Comparison of ENCODE assay signal across 4 worm cellular contexts in genomic region chrX:2552210-2552674, ce11.
TF ChIP-seq lines count a peak whose summit lies in the region.

aat-3 (plus strand) TSS chrX:2552260.

TF ChIP-seq in whole organism, L2 larva, 48 proteins besides CTCF, POLR2A, EP300 and RAD21 (continues in another document):
- TF ChIP-seq elt-1 (tag; optimal IDR thresholded peaks at IDR 0.05; lab: Kevin White, UChicago), result no peak
- TF ChIP-seq unc-62 (GFP tag; optimal IDR thresholded peaks at IDR 0.05; lab: Kevin White, UChicago), result no peak
- no peak for TF ChIP-seq R02D3.7 (tag; optimal IDR thresholded peaks at IDR 0.05; lab: Kevin White, UChicago)
- no peak for TF ChIP-seq peb-1 (tag; optimal IDR thresholded peaks at IDR 0.05; lab: Kevin White, UChicago)
- TF ChIP-seq sma-3 (GFP tag; optimal IDR thresholded peaks at IDR 0.05; lab: Kevin White, UChicago), result no peak
- no peak for TF ChIP-seq snpc-4 (tag; optimal IDR thresholded peaks at IDR 0.05; lab: Kevin White, UChicago)
- TF ChIP-seq nhr-11 (tag; optimal IDR thresholded peaks at IDR 0.05; lab: Kevin White, UChicago), result no peak
- no peak for TF ChIP-seq Y55F3AM.14 (GFP tag; optimal IDR thresholded peaks at IDR 0.05; lab: Kevin White, UChicago)
- no peak for TF ChIP-seq nhr-10 (tag; optimal IDR thresholded peaks at IDR 0.05; lab: Kevin White, UChicago)
- TF ChIP-seq fos-1 (tag; optimal IDR thresholded peaks at IDR 0.05; lab: Kevin White, UChicago), result no peak
- no peak for TF ChIP-seq mdl-1 (tag; optimal IDR thresholded peaks at IDR 0.05; lab: Kevin White, UChicago)
- TF ChIP-seq F13H6.1 (tag; optimal IDR thresholded peaks at IDR 0.05; lab: Kevin White, UChicago), result peak; percentile 8
- peak; percentile 28 for TF ChIP-seq nhr-25 (tag; optimal IDR thresholded peaks at IDR 0.05; lab: Kevin White, UChicago)
- no peak for TF ChIP-seq lin-39 (tag; optimal IDR thresholded peaks at IDR 0.05; lab: Kevin White, UChicago)
- no peak for TF ChIP-seq nhr-237 (tag; optimal IDR thresholded peaks at IDR 0.05; lab: Kevin White, UChicago)
- TF ChIP-seq sem-4 (tag; optimal IDR thresholded peaks at IDR 0.05; lab: Kevin White, UChicago), result no peak
- TF ChIP-seq mbf-1 (tag; optimal IDR thresholded peaks at IDR 0.05; lab: Kevin White, UChicago), result no peak
- TF ChIP-seq nhr-129 (tag; optimal IDR thresholded peaks at IDR 0.05; lab: Kevin White, UChicago), result peak; percentile 15
- no peak for TF ChIP-seq alr-1 (tag; optimal IDR thresholded peaks at IDR 0.05; lab: Kevin White, UChicago)
- no peak for TF ChIP-seq ama-1 (optimal IDR thresholded peaks at IDR 0.05; lab: Kevin White, UChicago)
- no peak for TF ChIP-seq elt-3 (tag; optimal IDR thresholded peaks at IDR 0.05; lab: Kevin White, UChicago)
- TF ChIP-seq sma-9 (GFP tag; optimal IDR thresholded peaks at IDR 0.05; lab: Kevin White, UChicago), result no peak
- TF ChIP-seq sma-9 (tag; optimal IDR thresholded peaks at IDR 0.05; lab: Kevin White, UChicago), result no peak
- TF ChIP-seq blmp-1 (tag; optimal IDR thresholded peaks at IDR 0.05; lab: Kevin White, UChicago; ENCODE audit: insufficient read depth), result no peak

TF ChIP-seq in whole organism, L4 larva, 104 proteins besides CTCF, POLR2A, EP300 and RAD21 (continues in another document):
- TF ChIP-seq mep-1 (tag; optimal IDR thresholded peaks at IDR 0.05; lab: Kevin White, UChicago) (no peak), zfp-3 (GFP tag; conservative IDR thresholded peaks at IDR 0.05; lab: Robert Waterston, UW) (no peak), lsy-2 (tag; optimal IDR thresholded peaks at IDR 0.05; lab: Kevin White, UChicago) (no peak), unc-39 (tag; optimal IDR thresholded peaks at IDR 0.05; lab: Kevin White, UChicago) (no peak), sdz-12 (GFP tag; optimal IDR thresholded peaks at IDR 0.05; lab: Kevin White, UChicago) (no peak), aha-1 (tag; lab: Kevin White, UChicago) (peak; percentile 64), nhr-102 (tag; optimal IDR thresholded peaks at IDR 0.05; lab: Kevin White, UChicago) (no peak), nhr-25 (tag; optimal IDR thresholded peaks at IDR 0.05; lab: Kevin White, UChicago; ENCODE audit: borderline replicate concordance, insufficient read depth) (no peak), egl-27 (tag; optimal IDR thresholded peaks at IDR 0.05; lab: Kevin White, UChicago) (no peak), nhr-28 (tag; optimal IDR thresholded peaks at IDR 0.05; lab: Kevin White, UChicago) (peak; percentile 23), mdl-1 (tag; optimal IDR thresholded peaks at IDR 0.05; lab: Kevin White, UChicago) (no peak), Y105C5A.15 (GFP tag; IDR thresholded peaks at IDR 0.05; lab: Robert Waterston, UW) (no peak), daf-19 (GFP tag; conservative IDR thresholded peaks at IDR 0.05; lab: Robert Waterston, UW) (no peak), lir-3 (tag; optimal IDR thresholded peaks at IDR 0.05; lab: Kevin White, UChicago) (no peak), madf-5 (GFP tag; IDR thresholded peaks at IDR 0.05; lab: Robert Waterston, UW) (no peak), nhr-10 (tag; optimal IDR thresholded peaks at IDR 0.05; lab: Kevin White, UChicago) (no peak), unc-62 (GFP tag; optimal IDR thresholded peaks at IDR 0.05 in 1 of 2; lab: Kevin White, UChicago) (peak in 1 of 2 experiments; percentile 69), unc-62 (tag; optimal IDR thresholded peaks at IDR 0.05; lab: Kevin White, UChicago) (no peak), dmd-9 (GFP tag; IDR thresholded peaks at IDR 0.05; lab: Robert Waterston, UW) (no peak), pqm-1 (tag; optimal IDR thresholded peaks at IDR 0.05; lab: Kevin White, UChicago) (no peak), nhr-76 (tag; optimal IDR thresholded peaks at IDR 0.05; lab: Kevin White, UChicago) (no peak), tra-1 (GFP tag; IDR thresholded peaks at IDR 0.05; lab: Robert Waterston, UW) (no peak), rbr-2 (tag; optimal IDR thresholded peaks at IDR 0.05; lab: Kevin White, UChicago) (no peak), hlh-11 (tag; optimal IDR thresholded peaks at IDR 0.05; lab: Kevin White, UChicago) (peak; percentile 2), mes-2 (tag; optimal IDR thresholded peaks at IDR 0.05; lab: Kevin White, UChicago; ENCODE audit: poor library complexity, severe bottlenecking) (peak; percentile 5)

TF ChIP-seq in whole organism, late embryonic, 69 proteins besides CTCF, POLR2A, EP300 and RAD21 (continues in another document):
- TF ChIP-seq npax-4 (tag; optimal IDR thresholded peaks at IDR 0.05; lab: Kevin White, UChicago), result no peak
- no peak for TF ChIP-seq ttx-3 (tag; optimal IDR thresholded peaks at IDR 0.05; lab: Kevin White, UChicago)
- no peak for TF ChIP-seq ceh-14 (tag; optimal IDR thresholded peaks at IDR 0.05; lab: Kevin White, UChicago)
- no peak for TF ChIP-seq dmd-4 (tag; optimal IDR thresholded peaks at IDR 0.05; lab: Kevin White, UChicago; ENCODE audit: borderline replicate concordance)
- peak; percentile 23 for TF ChIP-seq pros-1 (tag; optimal IDR thresholded peaks at IDR 0.05; lab: Kevin White, UChicago)
- peak; percentile 36 for TF ChIP-seq fkh-6 (tag; optimal IDR thresholded peaks at IDR 0.05; lab: Kevin White, UChicago)
- TF ChIP-seq ceh-18 (tag; optimal IDR thresholded peaks at IDR 0.05; lab: Kevin White, UChicago), result no peak
- no peak for TF ChIP-seq ets-4 (tag; optimal IDR thresholded peaks at IDR 0.05; lab: Kevin White, UChicago)
- peak; percentile 17 for TF ChIP-seq tbx-2 (tag; optimal IDR thresholded peaks at IDR 0.05; lab: Kevin White, UChicago)
- no peak for TF ChIP-seq Y22D7AL.16 (tag; optimal IDR thresholded peaks at IDR 0.05; lab: Kevin White, UChicago)
- TF ChIP-seq mec-3 (tag; optimal IDR thresholded peaks at IDR 0.05; lab: Kevin White, UChicago; ENCODE audit: borderline replicate concordance), result no peak
- TF ChIP-seq C38D4.7 (GFP tag; optimal IDR thresholded peaks at IDR 0.05; lab: Kevin White, UChicago), result no peak
- TF ChIP-seq che-1 (tag; optimal IDR thresholded peaks at IDR 0.05; lab: Kevin White, UChicago), result no peak
- peak; percentile 18 for TF ChIP-seq nfya-1 (tag; optimal IDR thresholded peaks at IDR 0.05; lab: Kevin White, UChicago)
- TF ChIP-seq ref-2 (tag; optimal IDR thresholded peaks at IDR 0.05; lab: Kevin White, UChicago), result peak; percentile 34
- TF ChIP-seq C08G9.2 (tag; optimal IDR thresholded peaks at IDR 0.05; lab: Kevin White, UChicago), result no peak
- no peak for TF ChIP-seq unc-42 (tag; optimal IDR thresholded peaks at IDR 0.05; lab: Kevin White, UChicago)
- peak; percentile 1 for TF ChIP-seq rnt-1 (tag; optimal IDR thresholded peaks at IDR 0.05; lab: Kevin White, UChicago)
- no peak for TF ChIP-seq nhr-11 (tag; optimal IDR thresholded peaks at IDR 0.05; lab: Kevin White, UChicago)
- TF ChIP-seq unc-3 (GFP tag; conservative IDR thresholded peaks at IDR 0.05; lab: Robert Waterston, UW), result no peak
- TF ChIP-seq unc-3 (tag; optimal IDR thresholded peaks at IDR 0.05; lab: Kevin White, UChicago), result no peak
- no peak for TF ChIP-seq ztf-16 (tag; optimal IDR thresholded peaks at IDR 0.05; lab: Kevin White, UChicago)
- TF ChIP-seq ceh-19 (GFP tag; optimal IDR thresholded peaks at IDR 0.05; lab: Kevin White, UChicago), result peak; percentile 19
- no peak for TF ChIP-seq ceh-48 (tag; optimal IDR thresholded peaks at IDR 0.05; lab: Kevin White, UChicago)
- no peak for TF ChIP-seq K09A11.1 (tag; optimal IDR thresholded peaks at IDR 0.05; lab: Kevin White, UChicago; ENCODE audit: insufficient read depth)
- TF ChIP-seq ceh-31 (tag; optimal IDR thresholded peaks at IDR 0.05; lab: Kevin White, UChicago), result peak; percentile 42
- peak; percentile 47 for TF ChIP-seq ceh-6 (GFP tag; optimal IDR thresholded peaks at IDR 0.05; lab: Kevin White, UChicago)

TF ChIP-seq in whole organism, mixed stage, embryonic, 35 proteins besides CTCF, POLR2A, EP300 and RAD21 (continues in another document):
- TF ChIP-seq nhr-2 (tag; optimal IDR thresholded peaks at IDR 0.05; lab: Kevin White, UChicago) (peak; percentile 88), zip-8 (tag; optimal IDR thresholded peaks at IDR 0.05; lab: Kevin White, UChicago) (no peak), ham-2 (GFP tag; optimal IDR thresholded peaks at IDR 0.05; lab: Kevin White, UChicago) (no peak), nhr-237 (tag; optimal IDR thresholded peaks at IDR 0.05; lab: Kevin White, UChicago) (no peak), elt-1 (tag; optimal IDR thresholded peaks at IDR 0.05; lab: Kevin White, UChicago; ENCODE audit: borderline replicate concordance, insufficient read depth) (no peak), pha-4 (tag; optimal IDR thresholded peaks at IDR 0.05; lab: Kevin White, UChicago) (no peak), tbx-8 (GFP tag; optimal IDR thresholded peaks at IDR 0.05; lab: Kevin White, UChicago) (no peak), mls-2 (tag; optimal IDR thresholded peaks at IDR 0.05; lab: Kevin White, UChicago) (peak; percentile 71), bed-3 (GFP tag; optimal IDR thresholded peaks at IDR 0.05; lab: Kevin White, UChicago) (no peak), nhr-76 (tag; optimal IDR thresholded peaks at IDR 0.05; lab: Kevin White, UChicago) (no peak), flh-1 (GFP tag; optimal IDR thresholded peaks at IDR 0.05; lab: Kevin White, UChicago) (no peak), sptf-1 (tag; optimal IDR thresholded peaks at IDR 0.05; lab: Kevin White, UChicago) (peak; percentile 40), blmp-1 (tag; optimal IDR thresholded peaks at IDR 0.05; lab: Kevin White, UChicago) (no peak), hlh-1 (tag; optimal IDR thresholded peaks at IDR 0.05; lab: Kevin White, UChicago) (no peak), mep-1 (tag; optimal IDR thresholded peaks at IDR 0.05; lab: Kevin White, UChicago) (peak; percentile 16), cnd-1 (tag; optimal IDR thresholded peaks at IDR 0.05; lab: Kevin White, UChicago) (peak; percentile 10), unc-120 (tag; optimal IDR thresholded peaks at IDR 0.05; lab: Kevin White, UChicago; ENCODE audit: poor library complexity, severe bottlenecking) (peak; percentile 8), nhr-28 (tag; optimal IDR thresholded peaks at IDR 0.05; lab: Kevin White, UChicago) (no peak), lin-13 (tag; optimal IDR thresholded peaks at IDR 0.05; lab: Kevin White, UChicago) (no peak), M03D4.4 (tag; optimal IDR thresholded peaks at IDR 0.05; lab: Kevin White, UChicago) (no peak), elt-3 (tag; optimal IDR thresholded peaks at IDR 0.05; lab: Kevin White, UChicago) (no peak), snpc-4 (tag; optimal IDR thresholded peaks at IDR 0.05; lab: Kevin White, UChicago) (no peak), drap-1 (GFP tag; optimal IDR thresholded peaks at IDR 0.05; lab: Kevin White, UChicago) (peak; percentile 49), ceh-43 (GFP tag; optimal IDR thresholded peaks at IDR 0.05; lab: Kevin White, UChicago) (no peak), unc-39 (tag; optimal IDR thresholded peaks at IDR 0.05; lab: Kevin White, UChicago) (no peak), nhr-12 (tag; optimal IDR thresholded peaks at IDR 0.05; lab: Kevin White, UChicago) (no peak), unc-62 (GFP tag; optimal IDR thresholded peaks at IDR 0.05; lab: Kevin White, UChicago) (no peak), ceh-83 (GFP tag; optimal IDR thresholded peaks at IDR 0.05; lab: Kevin White, UChicago) (no peak), lsy-2 (tag; optimal IDR thresholded peaks at IDR 0.05; lab: Kevin White, UChicago) (no peak), ceh-39 (tag; optimal IDR thresholded peaks at IDR 0.05; lab: Kevin White, UChicago) (no peak)
